Worm (Caenorhabditis elegans) whole organism, young adult: Measurements from ENCODE around the gene cnc-10.

Source experiments
- B0336.3 ChIP-seq: fragments of 200-800 bp; sonication (Bioruptor generic); IDR thresholded peaks from 2 replicates; pipeline ENCODE4 v1.3.6; 2022; ENCODE audit warnings: missing genetic modification characterization, missing compliant biosample characterization
- F37B4.10 ChIP-seq: fragments of 200-800 bp; sonication (Bioruptor generic); IDR thresholded peaks from 2 replicates; pipeline ENCODE4 v1.3.6; 2022; ENCODE audit warnings: missing genetic modification characterization, missing compliant biosample characterization
- ets-4 ChIP-seq: fragments of 200-800 bp; sonication (Bioruptor generic); optimal IDR thresholded peaks from 2 replicates; lab custom pipeline; 2018; ENCODE audit warnings: mild to moderate bottlenecking, missing genetic modification characterization, missing compliant biosample characterization
- lir-1 ChIP-seq: fragments of 200-800 bp; sonication (Bioruptor generic); conservative IDR thresholded peaks from 2 replicates; pipeline ENCODE4 v1.3.6; 2022; ENCODE audit warnings: missing genetic modification reagents, missing genetic modification characterization, missing compliant biosample characterization
- mel-28 ChIP-seq: sonication (generic microtip); optimal IDR thresholded peaks from 2 replicates; lab custom pipeline; 2016; ENCODE audit warnings: borderline replicate concordance, mild to moderate bottlenecking, missing genetic modification characterization, missing compliant biosample characterization
- snpc-3.4 ChIP-seq: sonication (generic microtip); optimal IDR thresholded peaks from 2 replicates; lab custom pipeline; 2017; ENCODE audit warnings: missing genetic modification characterization, mild to moderate bottlenecking, missing compliant biosample characterization, antibody characterized with exemption, moderate library complexity, missing genotype, missing genetic modification reagents
- tlf-1 ChIP-seq: fragments of 200-800 bp; sonication (Bioruptor generic); optimal IDR thresholded peaks from 2 replicates; lab custom pipeline; 2018; ENCODE audit warnings: mild to moderate bottlenecking, missing genetic modification characterization, missing compliant biosample characterization
- unc-62 ChIP-seq: fragments of 150-350 bp; optimal IDR thresholded peaks from 2 replicates; lab custom pipeline; 2014; ENCODE audit warnings: missing biosample characterization, missing genetic modification reagents, missing genetic modification characterization

DNA sequence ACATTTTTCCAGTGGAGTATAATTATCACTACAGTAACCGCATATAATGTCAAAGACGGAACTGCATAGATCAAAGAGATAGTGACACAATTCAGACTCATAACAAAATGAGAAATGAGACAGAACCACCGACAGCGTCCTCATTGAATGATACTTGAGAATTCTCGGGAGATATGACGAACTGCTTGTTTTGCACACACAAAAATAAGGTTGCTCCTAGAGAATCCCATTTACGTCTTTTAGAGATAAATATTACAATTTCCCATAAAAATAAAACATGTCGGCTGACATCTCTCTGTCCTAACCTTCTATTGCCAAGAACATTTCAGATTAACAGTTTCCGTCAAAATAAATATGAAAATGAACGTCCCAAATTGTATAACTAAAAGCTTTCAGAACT, 27.5 kb upstream of the cnc-10 start, which contains the start of gene srg-38:
- TF ChIP-seq ets-4 (GFP tag; lab: Kevin White, UChicago): no peak
- TF ChIP-seq snpc-3.4: no peak
- TF ChIP-seq mel-28 (tag; lab: Kevin White, UChicago): no peak
- no peak for TF ChIP-seq unc-62 (GFP tag; lab: Kevin White, UChicago)
- no peak for TF ChIP-seq B0336.3 (GFP tag; lab: Robert Waterston, UW)
- TF ChIP-seq lir-1 (GFP tag; lab: Robert Waterston, UW): no peak
- no peak for TF ChIP-seq tlf-1 (GFP tag; lab: Kevin White, UChicago)
- TF ChIP-seq F37B4.10 (GFP tag; lab: Robert Waterston, UW): no peak
